Fruit fly (Drosophila melanogaster): ENCODE data around the gene Rcd4.
A peak's percentile ranks its signal among the peaks of the same experiment; 100 is the strongest.

Rcd4 gene

dm6 chr2L:8350560-8351171, 32.0 kb upstream of the Rcd4 start (continued):
- TF ChIP-seq Scr (GFP tag; IDR thresholded peaks at IDR 0.05; ENCODE audit: partially characterized antibody) (no peak), chm (GFP tag; IDR thresholded peaks at IDR 0.05) (no peak), CG7839 (tag; optimal IDR thresholded peaks at IDR 0.05) (peak; percentile 27), scrt (GFP tag; optimal IDR thresholded peaks at IDR 0.05) (peak; percentile 49), unc-4 (GFP tag; IDR thresholded peaks at IDR 0.05; ENCODE audit: partially characterized antibody) (no peak), CG4360 (GFP tag; IDR thresholded peaks at IDR 0.05) (no peak), CG12219 (GFP tag; optimal IDR thresholded peaks at IDR 0.05) (peak; percentile 39), CG10274 (GFP tag; optimal IDR thresholded peaks at IDR 0.05) (no peak), ssp (GFP tag; IDR thresholded peaks at IDR 0.05) (no peak), CG10979 (tag; optimal IDR thresholded peaks at IDR 0.05) (no peak), bsh (GFP tag; optimal IDR thresholded peaks at IDR 0.05) (no peak), fru (optimal IDR thresholded peaks at IDR 0.05) (no peak), lab (GFP tag; optimal IDR thresholded peaks at IDR 0.05) (peak; percentile 78), tgo (GFP tag; IDR thresholded peaks at IDR 0.05) (no peak), CG4617 (GFP tag; optimal IDR thresholded peaks at IDR 0.05; ENCODE audit: borderline replicate concordance) (no peak), bowl (GFP tag; IDR thresholded peaks at IDR 0.05) (no peak), CG14965 (GFP tag; optimal IDR thresholded peaks at IDR 0.05; ENCODE audit: borderline replicate concordance) (no peak), CG5953 (GFP tag; IDR thresholded peaks at IDR 0.05) (no peak), CG2678 (tag; optimal IDR thresholded peaks at IDR 0.05) (peak; percentile 68), Fer2 (tag; optimal IDR thresholded peaks at IDR 0.05) (no peak), Hsf (GFP tag; optimal IDR thresholded peaks at IDR 0.05) (no peak), Bgb (GFP tag; IDR thresholded peaks at IDR 0.05; ENCODE audit: partially characterized antibody) (no peak), ind (GFP tag; optimal IDR thresholded peaks at IDR 0.05) (no peak), kay (GFP tag; optimal IDR thresholded peaks at IDR 0.05) (no peak), Deaf1 (tag; optimal IDR thresholded peaks at IDR 0.05) (no peak), tx (GFP tag; optimal IDR thresholded peaks at IDR 0.05) (no peak), jumu (GFP tag; optimal IDR thresholded peaks at IDR 0.05) (no peak), CG9437 (GFP tag; optimal IDR thresholded peaks at IDR 0.05) (no peak), trem (tag; optimal IDR thresholded peaks at IDR 0.05) (no peak), corto (GFP tag; optimal IDR thresholded peaks at IDR 0.05) (no peak), disco-r (GFP tag; optimal IDR thresholded peaks at IDR 0.05) (no peak), HLHmδ (GFP tag; optimal IDR thresholded peaks at IDR 0.05) (no peak), CG10431 (GFP tag; optimal IDR thresholded peaks at IDR 0.05) (no peak), B-H1 (GFP tag; IDR thresholded peaks at IDR 0.05) (no peak), Opbp (GFP tag; IDR thresholded peaks at IDR 0.05; ENCODE audit: partially characterized antibody) (no peak), eyg (GFP tag; optimal IDR thresholded peaks at IDR 0.05) (no peak), rib (GFP tag; IDR thresholded peaks at IDR 0.05) (peak; percentile 33; the same call in 1 of the 2 replicates), pros (GFP tag; optimal IDR thresholded peaks at IDR 0.05) (no peak), CG11093 (GFP tag; IDR thresholded peaks at IDR 0.05) (no peak), lov (optimal IDR thresholded peaks at IDR 0.05) (no peak), lov (GFP tag; IDR thresholded peaks at IDR 0.05) (no peak), CG6854 (GFP tag; optimal IDR thresholded peaks at IDR 0.05) (peak; percentile 13), CG3281 (GFP tag; optimal IDR thresholded peaks at IDR 0.05) (peak; percentile 60), zfh2 (GFP tag; optimal IDR thresholded peaks at IDR 0.05) (no peak), CG34422 (GFP tag; IDR thresholded peaks at IDR 0.05) (no peak), CG4424 (GFP tag; optimal IDR thresholded peaks at IDR 0.05) (no peak), sd (tag; optimal IDR thresholded peaks at IDR 0.05) (peak; percentile 95), CG3847 (GFP tag; IDR thresholded peaks at IDR 0.05) (no peak), HLH4C (GFP tag; IDR thresholded peaks at IDR 0.05; ENCODE audit: partially characterized antibody) (no peak), Rfx (GFP tag; IDR thresholded peaks at IDR 0.05) (no peak; the same call in 1 of the 2 replicates)

Measured in whole organism, embryonic.